Fruit fly (Drosophila melanogaster) whole organism, embryonic: Measurements from ENCODE around the gene ATPsynC.

Experiments used
- Bteb2 ChIP-seq: fragments of 200-800 bp; sonication (Bioruptor generic); optimal IDR thresholded peaks from 2 replicates; lab custom pipeline; 2016; ENCODE audit warnings: missing biosample characterization, missing genetic modification characterization
- CG10979 ChIP-seq: fragments of 200-800 bp; sonication (Bioruptor generic); optimal IDR thresholded peaks from 2 replicates; lab custom pipeline; 2018; ENCODE audit warnings: missing biosample characterization, mild to moderate bottlenecking, missing genetic modification characterization, moderate library complexity
- CG12155 ChIP-seq: fragments of 200-800 bp; sonication (Bioruptor generic); optimal IDR thresholded peaks from 3 replicates; lab custom pipeline; 2016; ENCODE audit warnings: missing biosample characterization, missing genetic modification characterization
- CG12236 ChIP-seq: fragments of 200-800 bp; sonication (Bioruptor generic); optimal IDR thresholded peaks from 2 replicates; lab custom pipeline; 2016; ENCODE audit warnings: missing biosample characterization, missing genetic modification characterization
- CG13894 ChIP-seq: fragments of 200-800 bp; sonication (Bioruptor generic); optimal IDR thresholded peaks from 3 replicates; lab custom pipeline; 2018; ENCODE audit warnings: missing biosample characterization, mild to moderate bottlenecking, missing genetic modification characterization, moderate library complexity
- CG15601 ChIP-seq: fragments of 200-800 bp; sonication (Bioruptor generic); optimal IDR thresholded peaks from 3 replicates; lab custom pipeline; 2019; ENCODE audit warnings: missing biosample characterization, mild to moderate bottlenecking, missing genetic modification characterization, moderate library complexity
- CG1602 ChIP-seq: fragments of 200-800 bp; sonication (Bioruptor generic); optimal IDR thresholded peaks from 3 replicates; lab custom pipeline; 2016; ENCODE audit warnings: missing biosample characterization, missing genetic modification characterization
- CG16813 ChIP-seq: fragments of 200-800 bp; sonication (Bioruptor generic); IDR thresholded peaks from 3 replicates; pipeline ENCODE4 v1.3.6; 2022; ENCODE audit warnings: missing biosample characterization, missing genetic modification characterization; ENCODE audit not compliant: partially characterized antibody
- CG17568 ChIP-seq: fragments of 200-800 bp; sonication (Bioruptor generic); optimal IDR thresholded peaks from 2 replicates; lab custom pipeline; 2018; ENCODE audit warnings: missing biosample characterization, mild to moderate bottlenecking, missing genetic modification characterization, moderate library complexity
- CG1792 ChIP-seq: fragments of 200-800 bp; sonication (Bioruptor generic); optimal IDR thresholded peaks from 2 replicates; lab custom pipeline; 2016; ENCODE audit warnings: missing biosample characterization, missing genetic modification characterization
- CG3163 ChIP-seq: fragments of 200-800 bp; sonication (Bioruptor generic); optimal IDR thresholded peaks from 3 replicates; lab custom pipeline; 2016; ENCODE audit warnings: missing biosample characterization, missing genetic modification characterization
- CG4707 ChIP-seq: fragments of 200-800 bp; sonication (Bioruptor generic); optimal IDR thresholded peaks from 2 replicates; lab custom pipeline; 2018; ENCODE audit warnings: missing biosample characterization, mild to moderate bottlenecking, missing genetic modification characterization, moderate library complexity
- CG6683 ChIP-seq: fragments of 200-800 bp; sonication (Bioruptor generic); optimal IDR thresholded peaks from 2 replicates; lab custom pipeline; 2017; ENCODE audit warnings: missing biosample characterization, mild to moderate bottlenecking, missing genetic modification characterization, missing genetic modification reagents
- CG6765 ChIP-seq: fragments of 200-800 bp; sonication (Bioruptor generic); optimal IDR thresholded peaks from 3 replicates; lab custom pipeline; 2017; ENCODE audit warnings: missing biosample characterization, mild to moderate bottlenecking, missing genetic modification characterization
- CG8281 ChIP-seq: fragments of 200-800 bp; sonication (Bioruptor generic); optimal IDR thresholded peaks from 2 replicates; lab custom pipeline; 2018; ENCODE audit warnings: missing biosample characterization, mild to moderate bottlenecking, missing genetic modification characterization, moderate library complexity
- CG9215 ChIP-seq: fragments of 200-800 bp; sonication (Bioruptor generic); IDR thresholded peaks from 2 replicates; pipeline ENCODE4 v1.3.6; 2022; ENCODE audit warnings: missing biosample characterization, missing genetic modification characterization
- CG9727 ChIP-seq: fragments of 200-800 bp; sonication (Bioruptor generic); optimal IDR thresholded peaks from 3 replicates; lab custom pipeline; 2017; ENCODE audit warnings: missing biosample characterization, mild to moderate bottlenecking, missing genetic modification characterization
- Dfd ChIP-seq, 2 experiments: fragments of >200 bp; optimal IDR thresholded peaks; 2 replicates each; lab custom pipeline; 2017; ENCODE audit warnings: missing biosample characterization in 2 of 2, missing genetic modification characterization in 2 of 2
- Drgx ChIP-seq: fragments of 200-800 bp; sonication (Bioruptor generic); IDR thresholded peaks from 2 replicates; pipeline ENCODE4 v1.3.6; 2022; ENCODE audit warnings: missing biosample characterization, missing genetic modification characterization
- Hr3 ChIP-seq: fragments of 200-800 bp; sonication (Bioruptor generic); optimal IDR thresholded peaks from 3 replicates; lab custom pipeline; 2016; ENCODE audit warnings: missing biosample characterization, missing genetic modification characterization
- Hr51 ChIP-seq, 2 experiments: fragments of 200-800 bp; sonication (Bioruptor generic); optimal IDR thresholded peaks; 2 replicates in 1 of 2; 3 replicates in 1 of 2; lab custom pipeline; 2016 to 2018; ENCODE audit warnings: missing biosample characterization in 2 of 2, missing genetic modification characterization in 2 of 2, mild to moderate bottlenecking in 1 of 2, moderate library complexity in 1 of 2
- MTF-1 ChIP-seq: fragments of 200-800 bp; sonication (Bioruptor generic); optimal IDR thresholded peaks from 2 replicates; lab custom pipeline; 2018; ENCODE audit warnings: missing biosample characterization, mild to moderate bottlenecking, missing genetic modification characterization, borderline replicate concordance
- NC2β ChIP-seq: fragments of 200-800 bp; sonication (Bioruptor generic); optimal IDR thresholded peaks from 2 replicates; lab custom pipeline; 2016; ENCODE audit warnings: missing biosample characterization, missing genetic modification characterization
- Oli ChIP-seq: fragments of 200-800 bp; sonication (Bioruptor generic); optimal IDR thresholded peaks from 2 replicates; lab custom pipeline; 2018; ENCODE audit warnings: missing biosample characterization, mild to moderate bottlenecking, missing genetic modification characterization, moderate library complexity
- Poxn ChIP-seq: fragments of 200-800 bp; sonication (Bioruptor generic); IDR thresholded peaks from 2 replicates; pipeline ENCODE4 v1.3.6; 2022; ENCODE audit warnings: missing biosample characterization, missing genetic modification characterization
- Rx ChIP-seq: fragments of 200-800 bp; sonication (Bioruptor generic); IDR thresholded peaks from 2 replicates; pipeline ENCODE4 v1.3.6; 2022; ENCODE audit warnings: missing biosample characterization, missing genetic modification characterization
- Taf1 ChIP-seq: fragments of 200-800 bp; sonication (Bioruptor generic); IDR thresholded peaks from 2 replicates; pipeline ENCODE4 v1.3.6; 2022; ENCODE audit warnings: missing biosample characterization, missing genetic modification characterization
- Trl ChIP-seq, 3 experiments: fragments of >200 bp in 2 of 3; fragments of 200-800 bp in 1 of 3; sonication (Bioruptor generic) in 1 of 3; optimal IDR thresholded peaks; 2 replicates in 1 of 3; 3 replicates in 2 of 3; lab custom pipeline; 2016 to 2017; ENCODE audit warnings: missing biosample characterization in 1 of 3, missing genetic modification characterization in 1 of 3
- ac ChIP-seq: fragments of 200-800 bp; sonication (Bioruptor generic); optimal IDR thresholded peaks from 3 replicates; lab custom pipeline; 2017; ENCODE audit warnings: missing biosample characterization, mild to moderate bottlenecking, missing genetic modification characterization
- ase ChIP-seq: fragments of 200-800 bp; sonication (Bioruptor generic); IDR thresholded peaks from 3 replicates; pipeline ENCODE4 v1.3.6; 2022; ENCODE audit warnings: missing biosample characterization, missing genetic modification characterization
- cato ChIP-seq: fragments of 200-800 bp; sonication (Bioruptor generic); optimal IDR thresholded peaks from 2 replicates; lab custom pipeline; 2016; ENCODE audit warnings: missing biosample characterization, missing genetic modification characterization, borderline replicate concordance
- crc ChIP-seq: fragments of 200-800 bp; sonication (Bioruptor generic); optimal IDR thresholded peaks from 2 replicates; lab custom pipeline; 2016; ENCODE audit warnings: missing biosample characterization, missing genetic modification characterization
- disco-r ChIP-seq: fragments of 200-800 bp; sonication (Bioruptor generic); optimal IDR thresholded peaks from 2 replicates; lab custom pipeline; 2016; ENCODE audit warnings: missing biosample characterization, missing genetic modification characterization
- dpn ChIP-seq, 2 experiments: fragments of 200-800 bp; sonication (Bioruptor generic); optimal IDR thresholded peaks; 3 replicates each; lab custom pipeline; 2016; ENCODE audit warnings: missing biosample characterization in 2 of 2, missing genetic modification characterization in 2 of 2
- exex ChIP-seq: fragments of 200-800 bp; sonication (Bioruptor generic); optimal IDR thresholded peaks from 4 replicates; lab custom pipeline; 2018; ENCODE audit warnings: missing biosample characterization, mild to moderate bottlenecking, missing genetic modification characterization, moderate library complexity
- gem ChIP-seq: fragments of 200-800 bp; sonication (Bioruptor generic); optimal IDR thresholded peaks from 2 replicates; lab custom pipeline; 2019; ENCODE audit warnings: missing biosample characterization, mild to moderate bottlenecking, missing genetic modification characterization, moderate library complexity
- gt ChIP-seq: fragments of 200-800 bp; sonication (Bioruptor generic); IDR thresholded peaks from 2 replicates; pipeline ENCODE4 v1.3.6; 2022; ENCODE audit warnings: missing biosample characterization, missing genetic modification characterization
- inv ChIP-seq: fragments of 200-800 bp; sonication (Bioruptor generic); IDR thresholded peaks from 2 replicates; pipeline ENCODE4 v1.3.6; 2022; ENCODE audit warnings: missing biosample characterization, missing genetic modification characterization; ENCODE audit not compliant: partially characterized antibody
- lola ChIP-seq, 3 experiments: fragments of >200 bp in 2 of 3; fragments of 200-800 bp in 1 of 3; sonication (Bioruptor generic) in 1 of 3; optimal IDR thresholded peaks; 2 replicates each; lab custom pipeline; 2017 to 2019; ENCODE audit warnings: missing biosample characterization in 3 of 3, missing genetic modification characterization in 3 of 3, mild to moderate bottlenecking in 1 of 3, moderate library complexity in 1 of 3
- luna ChIP-seq: fragments of 200-800 bp; sonication (Bioruptor generic); optimal IDR thresholded peaks from 2 replicates; lab custom pipeline; 2016; ENCODE audit warnings: missing biosample characterization, missing genetic modification characterization
- mam ChIP-seq: fragments of 200-800 bp; sonication (Bioruptor generic); optimal IDR thresholded peaks from 3 replicates; lab custom pipeline; 2016; ENCODE audit warnings: missing biosample characterization, missing genetic modification characterization
- pb ChIP-seq: fragments of 200-800 bp; sonication (Bioruptor generic); optimal IDR thresholded peaks from 3 replicates; lab custom pipeline; 2016; ENCODE audit warnings: missing biosample characterization, missing genetic modification characterization
- pita ChIP-seq: fragments of 200-800 bp; sonication (Bioruptor generic); optimal IDR thresholded peaks from 2 replicates; lab custom pipeline; 2017; ENCODE audit warnings: missing biosample characterization, mild to moderate bottlenecking, missing genetic modification characterization
- shn ChIP-seq: fragments of 200-800 bp; sonication (Bioruptor generic); optimal IDR thresholded peaks from 3 replicates; lab custom pipeline; 2016; ENCODE audit warnings: missing biosample characterization, missing genetic modification characterization
- sim ChIP-seq: fragments of 200-800 bp; sonication (Bioruptor generic); IDR thresholded peaks from 2 replicates; pipeline ENCODE4 v1.3.6; 2022; ENCODE audit warnings: missing biosample characterization, missing genetic modification characterization
- slou ChIP-seq: fragments of 200-800 bp; sonication (Bioruptor generic); optimal IDR thresholded peaks from 3 replicates; lab custom pipeline; 2016; ENCODE audit warnings: missing biosample characterization, missing genetic modification characterization
- unpg ChIP-seq: fragments of 200-800 bp; sonication (Bioruptor generic); optimal IDR thresholded peaks from 3 replicates; lab custom pipeline; 2018; ENCODE audit warnings: missing biosample characterization, mild to moderate bottlenecking, missing genetic modification characterization, moderate library complexity
- vfl ChIP-seq: fragments of 200-800 bp; sonication (Bioruptor generic); optimal IDR thresholded peaks from 2 replicates; lab custom pipeline; 2016; ENCODE audit warnings: missing biosample characterization, missing genetic modification characterization

ATPsynC gene

DNA sequence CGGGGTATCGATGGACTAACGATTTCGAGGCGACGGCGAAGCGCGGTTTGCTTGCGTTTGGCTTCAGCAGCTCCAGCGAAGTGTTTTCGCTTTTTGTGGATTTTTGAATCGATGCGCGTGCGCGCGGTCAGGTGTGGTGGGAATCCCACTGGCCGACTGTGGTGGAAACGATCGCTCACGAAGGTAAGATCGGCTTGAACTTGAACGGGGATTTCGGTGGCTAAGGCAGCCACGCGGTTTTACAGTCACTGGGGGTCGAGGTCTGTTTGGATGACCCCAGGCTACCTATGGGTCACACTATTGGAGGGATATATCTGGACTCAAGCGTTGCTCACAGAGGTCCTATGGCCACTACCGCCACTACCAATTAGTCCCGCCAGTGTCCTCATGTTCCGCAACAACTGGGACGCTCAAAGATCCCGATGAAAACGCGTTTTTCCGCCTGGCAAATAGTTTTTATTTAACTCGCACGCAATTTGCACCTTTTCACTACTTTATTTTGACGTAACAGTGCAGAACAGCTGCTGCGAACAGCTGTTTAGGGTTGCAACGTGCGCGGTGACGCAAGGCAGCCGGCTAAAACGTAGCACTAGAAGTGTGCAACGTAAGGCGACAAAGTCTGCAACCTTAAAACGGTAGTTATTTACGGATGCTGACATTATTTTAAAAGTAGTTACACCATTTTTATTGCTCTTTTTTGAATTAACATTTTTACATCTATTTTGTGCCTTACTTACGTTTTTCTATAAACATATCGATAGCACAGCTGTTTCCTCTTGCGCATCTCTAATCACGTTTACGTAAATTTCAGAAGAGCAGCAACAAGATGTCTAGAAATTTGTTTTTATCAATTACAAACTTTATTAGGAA lies 32.9 kb upstream of the ATPsynC start, which contains the start of the genes qless and mRpL32 (continued):
- TF ChIP-seq Bteb2 (peak; percentile 28), Hr51 (GFP tag; optimal IDR thresholded peaks at IDR 0.05; lab: Kevin White, UChicago) (no peak), CG13894 (no peak), CG1602 (GFP tag; lab: Kevin White, UChicago) (peak; percentile 8), Poxn (no peak), NC2β (peak; percentile 25), Trl (optimal IDR thresholded peaks at IDR 0.05; lab: Kevin White, UChicago) (no peak), Trl (GFP tag; optimal IDR thresholded peaks at IDR 0.05; lab: Kevin White, UChicago) (peak; percentile 77), CG12236 (no peak), pb (GFP tag; lab: Kevin White, UChicago) (no peak), MTF-1 (GFP tag; lab: Kevin White, UChicago) (no peak), dpn (GFP tag; optimal IDR thresholded peaks at IDR 0.05; lab: Kevin White, UChicago) (peak; percentile 45 to 68), gem (tag; lab: Kevin White, UChicago) (peak; percentile 72), gt (GFP tag; lab: Robert Waterston, UW) (peak; percentile 80), ase (GFP tag; lab: Robert Waterston, UW) (peak; percentile 77), CG10979 (tag; lab: Kevin White, UChicago) (peak; percentile 22), cato (GFP tag; lab: Kevin White, UChicago) (no peak), Rx (GFP tag; lab: Robert Waterston, UW) (peak; percentile 72), disco-r (GFP tag; lab: Kevin White, UChicago) (no peak), Hr3 (GFP tag; lab: Kevin White, UChicago) (no peak), unpg (GFP tag; lab: Kevin White, UChicago) (peak; percentile 53), exex (no peak), CG6683 (GFP tag; lab: Kevin White, UChicago) (no peak), CG9727 (GFP tag; lab: Kevin White, UChicago) (peak; percentile 60), CG8281 (tag; lab: Kevin White, UChicago) (no peak), CG4707 (GFP tag; lab: Kevin White, UChicago) (no peak), CG16813 (peak; percentile 70), Dfd (GFP tag; optimal IDR thresholded peaks at IDR 0.05; lab: Kevin White, UChicago) (no peak), slou (peak; percentile 11), pita (GFP tag; lab: Kevin White, UChicago) (no peak), CG12155 (GFP tag; lab: Kevin White, UChicago) (peak; percentile 34), CG15601 (tag; lab: Kevin White, UChicago) (no peak), CG9215 (peak; percentile 74), luna (GFP tag; lab: Kevin White, UChicago) (no peak), Taf1 (peak; percentile 79), mam (GFP tag; lab: Kevin White, UChicago) (peak; percentile 78), sim (0 out of 2 replicates have a peak, but pooled peaks have one; percentile 36), inv (peak; percentile 30; the same call in 1 of the 2 replicates), vfl (peak; percentile 36), shn (GFP tag; lab: Kevin White, UChicago) (peak; percentile 48), Oli (tag; lab: Kevin White, UChicago) (no peak), ac (no peak), crc (GFP tag; lab: Kevin White, UChicago) (peak; percentile 52), CG1792 (GFP tag; lab: Kevin White, UChicago) (peak; percentile 74), Drgx (GFP tag; lab: Robert Waterston, UW) (peak; percentile 60), CG3163 (GFP tag; lab: Kevin White, UChicago) (no peak), lola (GFP tag; optimal IDR thresholded peaks at IDR 0.05; lab: Kevin White, UChicago) (peak in 1 of 3 experiments; percentile 34), CG6765 (no peak), CG17568 (no peak)
